Worm (Caenorhabditis elegans) whole organism, L4/young adult: ENCODE results near the gene K02E2.11.
"Not testable (repeated sequence)": the region's sequence is repeated elsewhere in the genome, so short reads cannot be mapped to it uniquely, and the experiment has no call there.

Experiments used
- W03F9.2 ChIP-seq: fragments of 150-350 bp; optimal IDR thresholded peaks from 2 replicates; lab custom pipeline; 2014; ENCODE audit warnings: missing biosample characterization, missing genetic modification characterization
- dao-5 ChIP-seq: sonication (generic microtip); optimal IDR thresholded peaks from 2 replicates; lab custom pipeline; 2016; ENCODE audit warnings: missing genotype, missing genetic modification characterization, moderate library complexity, missing compliant biosample characterization
- him-1 ChIP-seq: sonication (generic microtip); optimal IDR thresholded peaks from 2 replicates; lab custom pipeline; 2016; ENCODE audit warnings: missing genotype, missing genetic modification reagents, missing genetic modification characterization, missing compliant biosample characterization

The K02E2.11 gene

ce11 chrV:20383065-20383609 is at the start of gene K02E2.11:
Gene K02E2.11, plus strand, starts transcription at chrV:20383315.
- TF ChIP-seq dao-5 (tag; lab: Kevin White, UChicago) = no peak
- TF ChIP-seq W03F9.2 (tag; lab: Kevin White, UChicago) = peak; percentile 11

ce11 chrV:20335264-20335663 is 47.9 kb upstream of the K02E2.11 start, which contains the start of gene Y38H6A.5:
Gene Y38H6A.5, minus strand, starts transcription at chrV:20335364.
- TF ChIP-seq dao-5 (tag; lab: Kevin White, UChicago) (no peak), W03F9.2 (tag; lab: Kevin White, UChicago) (no peak), him-1 (no peak)

- no peak for TF ChIP-seq dao-5 (tag; lab: Kevin White, UChicago)
- TF ChIP-seq W03F9.2 (tag; lab: Kevin White, UChicago) = no peak
- no peak for TF ChIP-seq him-1
These were observed 45.1 kb upstream of the K02E2.11 start for ce11 chrV:20338020-20338419.

ce11 chrV:20338870-20339269 is 44.2 kb upstream of the K02E2.11 start:
- no peak for TF ChIP-seq him-1
- no peak for TF ChIP-seq W03F9.2 (tag; lab: Kevin White, UChicago)
- TF ChIP-seq dao-5 (tag; lab: Kevin White, UChicago) = no peak

- no peak for TF ChIP-seq W03F9.2 (tag; lab: Kevin White, UChicago)
- TF ChIP-seq him-1 = no peak
- TF ChIP-seq dao-5 (tag; lab: Kevin White, UChicago) = no peak
These were observed 38.2 kb upstream of the K02E2.11 start, which contains the start of gene Y38H6A.3 for ce11 chrV:20344889-20345288. Gene Y38H6A.3, plus strand, starts transcription at chrV:20345189.

- no peak for TF ChIP-seq W03F9.2 (tag; lab: Kevin White, UChicago)
- TF ChIP-seq him-1 = no peak
- TF ChIP-seq dao-5 (tag; lab: Kevin White, UChicago) = no peak
These were observed 35.5 kb upstream of the K02E2.11 start for ce11 chrV:20347625-20348024.

- TF ChIP-seq him-1 (no peak), dao-5 (tag; lab: Kevin White, UChicago) (no peak), W03F9.2 (tag; lab: Kevin White, UChicago) (no peak)
These were observed 32.7 kb upstream of the K02E2.11 start for ce11 chrV:20350382-20350781.

ce11 chrV:20351195-20351594 is 31.9 kb upstream of the K02E2.11 start, which contains the start of gene K02E2.1:
Gene K02E2.1, plus strand, starts transcription at chrV:20351495.
- no peak for TF ChIP-seq W03F9.2 (tag; lab: Kevin White, UChicago)
- TF ChIP-seq dao-5 (tag; lab: Kevin White, UChicago) = no peak
- TF ChIP-seq him-1 = no peak

ce11 chrV:20356472-20356871 is 26.6 kb upstream of the K02E2.11 start, which contains the start of gene grd-11:
Gene grd-11, plus strand, starts transcription at chrV:20356772.
- TF ChIP-seq W03F9.2 (tag; lab: Kevin White, UChicago) = no peak
- TF ChIP-seq dao-5 (tag; lab: Kevin White, UChicago) = no peak
- TF ChIP-seq him-1 = no peak

- TF ChIP-seq dao-5 (tag; lab: Kevin White, UChicago) (no peak), him-1 (no peak), W03F9.2 (tag; lab: Kevin White, UChicago) (no peak)
These were observed 16.3 kb upstream of the K02E2.11 start, which contains the start of gene K02E2.8 for ce11 chrV:20366839-20367238. Gene K02E2.8, minus strand, starts transcription at chrV:20366939.

- TF ChIP-seq W03F9.2 (tag; lab: Kevin White, UChicago); him-1; dao-5 (tag; lab: Kevin White, UChicago): not testable (repeated sequence)
These were observed 14.0 kb upstream of the K02E2.11 start, which contains the start of gene srh-177 for ce11 chrV:20369153-20369552. Gene srh-177, minus strand, starts transcription at chrV:20369253.

ce11 chrV:20374484-20374883 is 8.6 kb upstream of the K02E2.11 start:
- TF ChIP-seq him-1 (no peak), dao-5 (tag; lab: Kevin White, UChicago) (no peak), W03F9.2 (tag; lab: Kevin White, UChicago) (no peak)

ce11 chrV:20375236-20375635 is 7.9 kb upstream of the K02E2.11 start, which contains the start of gene ins-35:
Gene ins-35, plus strand, starts transcription at chrV:20375536.
- TF ChIP-seq him-1 = no peak
- TF ChIP-seq dao-5 (tag; lab: Kevin White, UChicago) = no peak
- TF ChIP-seq W03F9.2 (tag; lab: Kevin White, UChicago) = no peak

- no peak for TF ChIP-seq dao-5 (tag; lab: Kevin White, UChicago)
- no peak for TF ChIP-seq him-1
- no peak for TF ChIP-seq W03F9.2 (tag; lab: Kevin White, UChicago)
These were observed 7.0 kb upstream of the K02E2.11 start for ce11 chrV:20376070-20376469.

ce11 chrV:20380320-20380719 is 2.8 kb upstream of the K02E2.11 start, which contains the start of gene K02E2.6:
Gene K02E2.6, plus strand, starts transcription at chrV:20380561.
- TF ChIP-seq W03F9.2 (tag; lab: Kevin White, UChicago) (no peak), dao-5 (tag; lab: Kevin White, UChicago) (no peak), him-1 (no peak)
